Fruit fly (Drosophila melanogaster) whole organism, embryonic: Measurements from ENCODE around the gene CG6287.
A peak's percentile ranks its signal among the peaks of the same experiment; 100 is the strongest.

ENCODE experiments used
- ATbp ChIP-seq: fragments of 200-800 bp; sonication (Bioruptor generic); optimal IDR thresholded peaks from 2 replicates; lab custom pipeline; 2017; ENCODE audit warnings: missing biosample characterization, mild to moderate bottlenecking, missing genetic modification characterization, missing genetic modification reagents
- Antp ChIP-seq: fragments of 200-800 bp; sonication (Bioruptor generic); optimal IDR thresholded peaks from 3 replicates; lab custom pipeline; 2016; ENCODE audit warnings: missing biosample characterization, missing genetic modification characterization
- Atf-2 ChIP-seq: fragments of 200-800 bp; sonication (Bioruptor generic); optimal IDR thresholded peaks from 2 replicates; lab custom pipeline; 2016; ENCODE audit warnings: missing biosample characterization, missing genetic modification characterization
- B-H1 ChIP-seq: fragments of 200-800 bp; sonication (Bioruptor generic); IDR thresholded peaks from 3 replicates; pipeline ENCODE4 v1.3.6; 2022; ENCODE audit warnings: missing biosample characterization, missing genetic modification characterization
- BEAF-32 ChIP-seq: fragments of 200-800 bp; sonication (Bioruptor generic); optimal IDR thresholded peaks from 3 replicates; lab custom pipeline; 2017; ENCODE audit warnings: missing biosample characterization, missing genetic modification characterization, mild to moderate bottlenecking, moderate library complexity, missing genetic modification reagents
- CG1024 ChIP-seq: fragments of 200-800 bp; sonication (Bioruptor generic); IDR thresholded peaks from 2 replicates; pipeline ENCODE4 v1.3.6; 2022; ENCODE audit warnings: missing biosample characterization, missing genetic modification characterization
- CG12236 ChIP-seq: fragments of 200-800 bp; sonication (Bioruptor generic); optimal IDR thresholded peaks from 2 replicates; lab custom pipeline; 2016; ENCODE audit warnings: missing biosample characterization, missing genetic modification characterization
- CG13624 ChIP-seq: fragments of 200-800 bp; sonication (Bioruptor generic); optimal IDR thresholded peaks from 2 replicates; lab custom pipeline; 2016; ENCODE audit warnings: missing biosample characterization, missing genetic modification characterization
- CG14965 ChIP-seq: fragments of 200-800 bp; sonication (Bioruptor generic); optimal IDR thresholded peaks from 2 replicates; lab custom pipeline; 2016; ENCODE audit warnings: missing biosample characterization, missing genetic modification characterization, borderline replicate concordance
- CG17186 ChIP-seq: fragments of 200-800 bp; sonication (Bioruptor generic); optimal IDR thresholded peaks from 3 replicates; lab custom pipeline; 2017; ENCODE audit warnings: missing biosample characterization, missing genetic modification reagents, missing genetic modification characterization
- CG1792 ChIP-seq: fragments of 200-800 bp; sonication (Bioruptor generic); optimal IDR thresholded peaks from 2 replicates; lab custom pipeline; 2016; ENCODE audit warnings: missing biosample characterization, missing genetic modification characterization
- CG1832 ChIP-seq: fragments of 200-800 bp; sonication (Bioruptor generic); optimal IDR thresholded peaks from 2 replicates; lab custom pipeline; 2017; ENCODE audit warnings: missing biosample characterization, mild to moderate bottlenecking, missing genetic modification characterization, inconsistent platforms
- CG18476 ChIP-seq: fragments of 200-800 bp; sonication (Bioruptor generic); optimal IDR thresholded peaks from 2 replicates; lab custom pipeline; 2016; ENCODE audit warnings: missing biosample characterization, mild to moderate bottlenecking, missing genetic modification characterization
- CG2199 ChIP-seq: fragments of 200-800 bp; sonication (Bioruptor generic); IDR thresholded peaks from 3 replicates; pipeline ENCODE4 v1.3.6; 2022; ENCODE audit warnings: missing biosample characterization, missing genetic modification characterization
- CG2875 ChIP-seq: fragments of 200-800 bp; sonication (Bioruptor generic); optimal IDR thresholded peaks from 2 replicates; lab custom pipeline; 2017; ENCODE audit warnings: missing biosample characterization, mild to moderate bottlenecking, missing genetic modification characterization, missing genetic modification reagents
- CG30403 ChIP-seq: fragments of 200-800 bp; sonication (Bioruptor generic); optimal IDR thresholded peaks from 3 replicates; lab custom pipeline; 2016; ENCODE audit warnings: missing biosample characterization, missing genetic modification characterization
- CG31388 ChIP-seq: fragments of 200-800 bp; sonication (Bioruptor generic); optimal IDR thresholded peaks from 2 replicates; lab custom pipeline; 2016; ENCODE audit warnings: missing biosample characterization, missing genetic modification characterization
- CG4360 ChIP-seq: fragments of 200-800 bp; sonication (Bioruptor generic); IDR thresholded peaks from 2 replicates; pipeline ENCODE4 v1.3.6; 2022; ENCODE audit warnings: missing biosample characterization, missing genetic modification characterization
- CG6854 ChIP-seq: fragments of 200-800 bp; sonication (Bioruptor generic); optimal IDR thresholded peaks from 3 replicates; lab custom pipeline; 2017; ENCODE audit warnings: missing biosample characterization, mild to moderate bottlenecking, missing genetic modification characterization
- CG7928 ChIP-seq: fragments of 200-800 bp; sonication (Bioruptor generic); optimal IDR thresholded peaks from 2 replicates; lab custom pipeline; 2017; ENCODE audit warnings: missing biosample characterization, mild to moderate bottlenecking, missing genetic modification characterization
- CG9727 ChIP-seq: fragments of 200-800 bp; sonication (Bioruptor generic); optimal IDR thresholded peaks from 3 replicates; lab custom pipeline; 2017; ENCODE audit warnings: missing biosample characterization, mild to moderate bottlenecking, missing genetic modification characterization
- CG9797 ChIP-seq: fragments of 200-800 bp; sonication (Bioruptor generic); optimal IDR thresholded peaks from 3 replicates; lab custom pipeline; 2018; ENCODE audit warnings: missing biosample characterization, mild to moderate bottlenecking, missing genetic modification characterization
- CTCF ChIP-seq: fragments of 200-800 bp; sonication (Bioruptor generic); optimal IDR thresholded peaks from 2 replicates; lab custom pipeline; 2017; ENCODE audit warnings: missing biosample characterization, mild to moderate bottlenecking, missing genetic modification characterization, moderate library complexity
- Dbx ChIP-seq: fragments of 200-800 bp; sonication (Bioruptor generic); IDR thresholded peaks from 3 replicates; pipeline ENCODE4 v1.3.6; 2022; ENCODE audit warnings: missing biosample characterization, missing genetic modification characterization
- Drgx ChIP-seq: fragments of 200-800 bp; sonication (Bioruptor generic); IDR thresholded peaks from 2 replicates; pipeline ENCODE4 v1.3.6; 2022; ENCODE audit warnings: missing biosample characterization, missing genetic modification characterization
- HLH54F ChIP-seq: fragments of 200-800 bp; sonication (Bioruptor generic); optimal IDR thresholded peaks from 3 replicates; lab custom pipeline; 2016; ENCODE audit warnings: missing biosample characterization, missing genetic modification characterization
- Hey ChIP-seq: fragments of 200-800 bp; sonication (Bioruptor generic); optimal IDR thresholded peaks from 3 replicates; lab custom pipeline; 2018; ENCODE audit warnings: missing biosample characterization, mild to moderate bottlenecking, missing genetic modification characterization
- Hr51 ChIP-seq, 2 experiments: fragments of 200-800 bp; sonication (Bioruptor generic); optimal IDR thresholded peaks; 2 replicates in 1 of 2; 3 replicates in 1 of 2; lab custom pipeline; 2016 to 2018; ENCODE audit warnings: missing biosample characterization in 2 of 2, missing genetic modification characterization in 2 of 2, mild to moderate bottlenecking in 1 of 2, moderate library complexity in 1 of 2
- Nf-YB ChIP-seq: fragments of 200-800 bp; sonication (Bioruptor generic); optimal IDR thresholded peaks from 3 replicates; lab custom pipeline; 2019; ENCODE audit warnings: missing biosample characterization, mild to moderate bottlenecking, missing genetic modification characterization, moderate library complexity
- Nf-YC ChIP-seq: fragments of 200-800 bp; optimal IDR thresholded peaks from 3 replicates; lab custom pipeline; 2019; ENCODE audit warnings: missing biosample characterization, mild to moderate bottlenecking, missing genetic modification characterization, moderate library complexity
- Six4 ChIP-seq: fragments of 200-800 bp; sonication (Bioruptor generic); optimal IDR thresholded peaks from 2 replicates; lab custom pipeline; 2016; ENCODE audit warnings: missing biosample characterization, missing genetic modification characterization
- Sry-δ ChIP-seq: fragments of 200-800 bp; sonication (Bioruptor generic); optimal IDR thresholded peaks from 2 replicates; lab custom pipeline; 2016; ENCODE audit warnings: missing biosample characterization, missing genetic modification characterization
- TFAM ChIP-seq: fragments of 200-800 bp; sonication (Bioruptor generic); optimal IDR thresholded peaks from 2 replicates; lab custom pipeline; 2017; ENCODE audit warnings: missing biosample characterization, missing genetic modification characterization, inconsistent platforms
- ac ChIP-seq: fragments of 200-800 bp; sonication (Bioruptor generic); optimal IDR thresholded peaks from 3 replicates; lab custom pipeline; 2017; ENCODE audit warnings: missing biosample characterization, mild to moderate bottlenecking, missing genetic modification characterization
- ara ChIP-seq: fragments of 200-800 bp; sonication (Bioruptor generic); IDR thresholded peaks from 2 replicates; pipeline ENCODE4 v1.3.6; 2022; ENCODE audit warnings: missing biosample characterization, missing genetic modification characterization
- bsh ChIP-seq, 2 experiments: fragments of 200-800 bp; sonication (Bioruptor generic); optimal IDR thresholded peaks; 2 replicates each; lab custom pipeline; 2017 to 2018; ENCODE audit warnings: mild to moderate bottlenecking in 2 of 2, missing biosample characterization in 2 of 2, missing genetic modification characterization in 2 of 2, moderate library complexity in 1 of 2
- cad ChIP-seq: fragments of >200 bp; optimal IDR thresholded peaks from 2 replicates; lab custom pipeline; 2017; ENCODE audit warnings: missing biosample characterization, missing genetic modification characterization
- chn ChIP-seq: fragments of 200-800 bp; sonication (Bioruptor generic); optimal IDR thresholded peaks from 2 replicates; lab custom pipeline; 2016; ENCODE audit warnings: missing biosample characterization, missing genetic modification characterization
- dan ChIP-seq: fragments of 200-800 bp; sonication (Bioruptor generic); IDR thresholded peaks from 2 replicates; pipeline ENCODE4 v1.3.6; 2022; ENCODE audit warnings: missing biosample characterization, missing genetic modification characterization
- eve ChIP-seq, 2 experiments: fragments of >200 bp; optimal IDR thresholded peaks; 2 replicates each; lab custom pipeline; 2017; ENCODE audit warnings: missing biosample characterization in 2 of 2, missing genetic modification characterization in 2 of 2
- fd96Cb ChIP-seq: fragments of 200-800 bp; sonication (Bioruptor generic); optimal IDR thresholded peaks from 2 replicates; lab custom pipeline; 2018; ENCODE audit warnings: missing biosample characterization, mild to moderate bottlenecking, missing genetic modification characterization, moderate library complexity
- kay ChIP-seq: fragments of 200-800 bp; sonication (Bioruptor generic); optimal IDR thresholded peaks from 2 replicates; lab custom pipeline; 2016; ENCODE audit warnings: missing biosample characterization, missing genetic modification characterization
- nmo ChIP-seq: fragments of 200-800 bp; sonication (Bioruptor generic); optimal IDR thresholded peaks from 2 replicates; lab custom pipeline; 2018; ENCODE audit warnings: missing biosample characterization, mild to moderate bottlenecking, missing genetic modification characterization, moderate library complexity
- org-1 ChIP-seq: fragments of 200-800 bp; sonication (Bioruptor generic); optimal IDR thresholded peaks from 2 replicates; lab custom pipeline; 2017; ENCODE audit warnings: missing biosample characterization, missing genetic modification characterization
- prd ChIP-seq, 3 experiments: fragments of >200 bp in 2 of 3; fragments of 200-800 bp in 1 of 3; sonication (Bioruptor generic) in 1 of 3; optimal IDR thresholded peaks in 2 of 3; IDR thresholded peaks in 1 of 3; 2 replicates in 2 of 3; 3 replicates in 1 of 3; pipeline versions ENCODE4 v1.3.6 to Lab custom; 2017 to 2022; ENCODE audit warnings: missing biosample characterization in 1 of 3, missing genetic modification characterization in 1 of 3
- shn ChIP-seq: fragments of 200-800 bp; sonication (Bioruptor generic); optimal IDR thresholded peaks from 3 replicates; lab custom pipeline; 2016; ENCODE audit warnings: missing biosample characterization, missing genetic modification characterization
- sima ChIP-seq: fragments of 200-800 bp; sonication (Bioruptor generic); optimal IDR thresholded peaks from 2 replicates; lab custom pipeline; 2016; ENCODE audit warnings: missing biosample characterization, missing genetic modification characterization
- sob ChIP-seq: fragments of 200-800 bp; sonication (Bioruptor generic); IDR thresholded peaks from 2 replicates; pipeline ENCODE4 v1.3.6; 2022; ENCODE audit warnings: missing biosample characterization, missing genetic modification characterization
- ssp ChIP-seq: fragments of 200-800 bp; sonication (Bioruptor generic); IDR thresholded peaks from 2 replicates; pipeline ENCODE4 v1.3.6; 2022; ENCODE audit warnings: missing biosample characterization, missing genetic modification characterization
- ttk ChIP-seq: fragments of 200-800 bp; sonication (Bioruptor generic); IDR thresholded peaks from 2 replicates; pipeline ENCODE4 v2.1.2; 2022; ENCODE audit warnings: missing biosample characterization, missing genetic modification characterization
- yki ChIP-seq: fragments of >200 bp; optimal IDR thresholded peaks from 3 replicates; lab custom pipeline; 2018
- zf30C ChIP-seq: fragments of 200-800 bp; sonication (Bioruptor generic); optimal IDR thresholded peaks from 3 replicates; lab custom pipeline; 2018; ENCODE audit warnings: missing biosample characterization, mild to moderate bottlenecking, missing genetic modification characterization
- zfh1 ChIP-seq: fragments of 200-800 bp; sonication (Bioruptor generic); IDR thresholded peaks from 3 replicates; pipeline ENCODE4 v1.3.6; 2022; ENCODE audit warnings: missing biosample characterization, missing genetic modification characterization

The CG6287 gene

dm6 chr2L:11189116-11189449, 33.6 kb upstream of the CG6287 start (continued):
- TF ChIP-seq CG2875 (GFP tag; lab: Kevin White, UChicago) (peak; percentile 38), CG1024 (GFP tag; lab: Robert Waterston, UW) (0 out of 2 replicates have a peak, but pooled peaks have one; percentile 9), TFAM (GFP tag; lab: Kevin White, UChicago) (no peak), CG18476 (GFP tag; lab: Kevin White, UChicago) (no peak), zf30C (GFP tag; lab: Kevin White, UChicago) (no peak), org-1 (GFP tag; lab: Kevin White, UChicago) (peak; percentile 51), cad (GFP tag; lab: Kevin White, UChicago) (no peak), CG30403 (GFP tag; lab: Kevin White, UChicago) (peak; percentile 39), Hr51 (GFP tag; optimal IDR thresholded peaks at IDR 0.05; lab: Kevin White, UChicago) (no peak), yki (no peak), CG6854 (no peak), prd (optimal IDR thresholded peaks at IDR 0.05; lab: Kevin White, UChicago) (no peak), prd (GFP tag; IDR thresholded peaks at IDR 0.05; lab: Robert Waterston, UW) (peak; percentile 68), Antp (no peak), CG14965 (no peak), fd96Cb (tag; lab: Kevin White, UChicago) (peak; percentile 54), ttk (GFP tag; lab: Robert Waterston, UW) (no peak), sob (GFP tag; lab: Robert Waterston, UW) (no peak; the same call in 1 of the 2 replicates), CG12236 (GFP tag; lab: Kevin White, UChicago) (no peak), ATbp (GFP tag; lab: Kevin White, UChicago) (no peak), CG1832 (GFP tag; lab: Kevin White, UChicago) (no peak), B-H1 (GFP tag; lab: Robert Waterston, UW) (no peak), nmo (GFP tag; lab: Kevin White, UChicago) (peak; percentile 74), ssp (peak; percentile 51), CG4360 (GFP tag; lab: Robert Waterston, UW) (no peak), shn (GFP tag; lab: Kevin White, UChicago) (no peak), Nf-YC (tag; lab: Kevin White, UChicago) (no peak), Sry-δ (GFP tag; lab: Kevin White, UChicago) (no peak), chn (GFP tag; lab: Kevin White, UChicago) (no peak), Hey (tag; lab: Kevin White, UChicago) (no peak), bsh (GFP tag; optimal IDR thresholded peaks at IDR 0.05; lab: Kevin White, UChicago) (peak in 1 of 2 experiments; percentile 83), eve (GFP tag; optimal IDR thresholded peaks at IDR 0.05; lab: Kevin White, UChicago) (no peak), CG31388 (GFP tag; lab: Kevin White, UChicago) (no peak), Drgx (GFP tag; lab: Robert Waterston, UW) (no peak), Nf-YB (GFP tag; lab: Kevin White, UChicago) (peak; percentile 48), CG13624 (GFP tag; lab: Kevin White, UChicago) (no peak), CG9727 (GFP tag; lab: Kevin White, UChicago) (peak; percentile 81), CG9797 (GFP tag; lab: Kevin White, UChicago) (no peak), BEAF-32 (GFP tag; lab: Kevin White, UChicago) (no peak), Atf-2 (no peak), CG17186 (GFP tag; lab: Kevin White, UChicago) (no peak), ac (GFP tag; lab: Kevin White, UChicago) (no peak), Dbx (no peak), kay (no peak), CG2199 (GFP tag; lab: Robert Waterston, UW) (no peak), sima (no peak), Six4 (no peak), HLH54F (no peak), zfh1 (GFP tag; lab: Robert Waterston, UW) (peak; percentile 55; the same call in 1 of the 3 replicates), ara (GFP tag; lab: Robert Waterston, UW) (peak; percentile 53), dan (GFP tag; lab: Robert Waterston, UW) (no peak), CG1792 (no peak), CTCF (no peak), CG7928 (GFP tag; lab: Kevin White, UChicago) (no peak)
